Worm (Caenorhabditis elegans) whole organism, L2 larva: ENCODE measurements around the gene mps-4.

Source experiments
- elt-1 ChIP-seq: fragments of 150-350 bp; optimal IDR thresholded peaks from 2 replicates; lab custom pipeline; 2014; ENCODE audit warnings: missing biosample characterization, missing genetic modification characterization
- fos-1 ChIP-seq: fragments of 150-350 bp; optimal IDR thresholded peaks from 2 replicates; lab custom pipeline; 2014; ENCODE audit warnings: missing biosample characterization, missing genetic modification characterization
- lin-39 ChIP-seq: fragments of 150-350 bp; optimal IDR thresholded peaks from 2 replicates; lab custom pipeline; 2014; ENCODE audit warnings: missing biosample characterization, missing genetic modification reagents, missing genetic modification characterization
- mdl-1 ChIP-seq, 2 experiments: fragments of 150-350 bp in 1 of 2; sonication (generic microtip) in 1 of 2; optimal IDR thresholded peaks; 2 replicates each; lab custom pipeline; 2017; ENCODE audit warnings: missing biosample characterization in 2 of 2, missing genetic modification characterization in 2 of 2
- nhr-11 ChIP-seq: fragments of 150-350 bp; optimal IDR thresholded peaks from 2 replicates; lab custom pipeline; 2014; ENCODE audit warnings: missing biosample characterization, missing genetic modification characterization
- nhr-237 ChIP-seq: fragments of 150-350 bp; optimal IDR thresholded peaks from 2 replicates; lab custom pipeline; 2014; ENCODE audit warnings: missing biosample characterization, missing genetic modification characterization
- unc-62 ChIP-seq: fragments of 150-350 bp; optimal IDR thresholded peaks from 2 replicates; lab custom pipeline; 2014; ENCODE audit warnings: missing biosample characterization, missing genetic modification reagents, missing genetic modification characterization

- TF ChIP-seq fos-1 (tag; lab: Kevin White, UChicago) (no peak), lin-39 (no peak), unc-62 (GFP tag; lab: Kevin White, UChicago) (no peak), mdl-1 (tag; optimal IDR thresholded peaks at IDR 0.05; lab: Kevin White, UChicago) (no peak), nhr-11 (tag; lab: Kevin White, UChicago) (no peak), nhr-237 (tag; lab: Kevin White, UChicago) (no peak), elt-1 (no peak)
These were observed 40.8 kb upstream of the mps-4 start, which contains the start of gene F10E9.2 for ce11 chrIII:8312393-8312792.
